Worm (Caenorhabditis elegans) whole organism, L4 larva: ENCODE data around the gene W07A12.4.
A peak's percentile ranks its signal among the peaks of the same experiment; 100 is the strongest.

Source experiments
- F10B5.3 ChIP-seq: sonication (generic microtip); optimal IDR thresholded peaks from 2 replicates; lab custom pipeline; 2016; ENCODE audit warnings: mild to moderate bottlenecking, missing genetic modification characterization, missing compliant biosample characterization
- F26F4.8 ChIP-seq: fragments of 200-800 bp; sonication (Bioruptor generic); conservative IDR thresholded peaks from 2 replicates; pipeline ENCODE4 v1.3.6; 2022; ENCODE audit warnings: missing genetic modification characterization, missing compliant biosample characterization
- F49E8.2 ChIP-seq: sonication (generic microtip); optimal IDR thresholded peaks from 2 replicates; lab custom pipeline; 2016; ENCODE audit warnings: missing compliant biosample characterization, mild to moderate bottlenecking, missing genetic modification characterization, borderline replicate concordance
- Y105C5A.15 ChIP-seq: fragments of 200-800 bp; sonication (Bioruptor generic); IDR thresholded peaks from 2 replicates; pipeline ENCODE4 v1.3.6; 2022; ENCODE audit warnings: missing genetic modification characterization, missing compliant biosample characterization
- Y48G9A.11 ChIP-seq: fragments of 200-800 bp; sonication (Bioruptor generic); IDR thresholded peaks from 2 replicates; pipeline ENCODE4 v1.3.6; 2022; ENCODE audit warnings: missing genetic modification reagents, missing genetic modification characterization, missing compliant biosample characterization
- Y5F2A.4 ChIP-seq: fragments of 200-800 bp; sonication (Bioruptor generic); optimal IDR thresholded peaks from 2 replicates; lab custom pipeline; 2018; ENCODE audit warnings: mild to moderate bottlenecking, missing genetic modification characterization, missing compliant biosample characterization
- ZK337.2 ChIP-seq: fragments of 200-800 bp; sonication (Bioruptor generic); IDR thresholded peaks from 2 replicates; pipeline ENCODE4 v1.3.6; 2022; ENCODE audit warnings: missing genetic modification reagents, missing genetic modification characterization, missing compliant biosample characterization
- ZK546.5 ChIP-seq, 2 experiments: sonication (generic microtip); optimal IDR thresholded peaks; 2 replicates each; lab custom pipeline; 2017; ENCODE audit warnings: missing biosample characterization in 2 of 2, missing genetic modification characterization in 2 of 2
- aly-2 ChIP-seq: sonication (generic microtip); optimal IDR thresholded peaks from 2 replicates; lab custom pipeline; 2018; ENCODE audit warnings: missing biosample characterization, missing genetic modification characterization
- arid-1 ChIP-seq: fragments of 200-800 bp; sonication (Bioruptor generic); conservative IDR thresholded peaks from 2 replicates; pipeline ENCODE4 v1.3.6; 2022; ENCODE audit warnings: missing genetic modification reagents, missing genetic modification characterization, missing compliant biosample characterization
- attf-4 ChIP-seq: sonication (generic microtip); optimal IDR thresholded peaks from 3 replicates; lab custom pipeline; 2017; ENCODE audit warnings: missing biosample characterization, missing genetic modification characterization
- ceh-32 ChIP-seq: sonication (generic microtip); optimal IDR thresholded peaks from 2 replicates; lab custom pipeline; 2016; ENCODE audit warnings: mild to moderate bottlenecking, missing genetic modification characterization, missing compliant biosample characterization; ENCODE audit not compliant: poor library complexity
- ces-1 ChIP-seq: fragments of 150-350 bp; sonication (generic microtip); optimal IDR thresholded peaks from 4 replicates; lab custom pipeline; 2014; ENCODE audit warnings: missing biosample characterization, missing genetic modification reagents, missing genetic modification characterization
- daf-12 ChIP-seq: fragments of 150-350 bp; optimal IDR thresholded peaks from 2 replicates; lab custom pipeline; 2014; ENCODE audit warnings: missing biosample characterization, missing genetic modification reagents, missing genetic modification characterization
- daf-16 ChIP-seq, 3 experiments: sonication (generic microtip); optimal IDR thresholded peaks; 2 replicates each; lab custom pipeline; 2016 to 2017; ENCODE audit warnings: missing genetic modification characterization in 3 of 3, missing genetic modification reagents in 3 of 3, mild to moderate bottlenecking in 2 of 3, missing compliant biosample characterization in 2 of 3, missing biosample characterization in 1 of 3, moderate library complexity in 1 of 3
- daf-19 ChIP-seq: fragments of 200-800 bp; sonication (Bioruptor generic); conservative IDR thresholded peaks from 2 replicates; pipeline ENCODE4 v1.3.6; 2022; ENCODE audit warnings: missing genetic modification characterization, missing compliant biosample characterization
- daf-8 ChIP-seq: fragments of 200-800 bp; sonication (Bioruptor generic); IDR thresholded peaks from 2 replicates; pipeline ENCODE4 v1.3.6; 2022; ENCODE audit warnings: missing genetic modification characterization, missing compliant biosample characterization
- dmd-9 ChIP-seq: fragments of 200-800 bp; sonication (Bioruptor generic); IDR thresholded peaks from 2 replicates; pipeline ENCODE4 v1.3.6; 2022; ENCODE audit warnings: missing genetic modification reagents, missing genetic modification characterization, missing compliant biosample characterization
- dve-1 ChIP-seq: sonication (generic microtip); optimal IDR thresholded peaks from 2 replicates; lab custom pipeline; 2017; ENCODE audit warnings: antibody characterized with exemption, mild to moderate bottlenecking, missing genetic modification characterization, missing compliant biosample characterization; ENCODE audit not compliant: insufficient read depth
- egl-27 ChIP-seq: sonication (generic microtip); optimal IDR thresholded peaks from 3 replicates; lab custom pipeline; 2017; ENCODE audit warnings: missing biosample characterization, missing genetic modification reagents, missing genetic modification characterization
- hlh-11 ChIP-seq: fragments of 200-800 bp; sonication (Bioruptor generic); optimal IDR thresholded peaks from 2 replicates; lab custom pipeline; 2018; ENCODE audit warnings: mild to moderate bottlenecking, missing genetic modification characterization, missing compliant biosample characterization
- lim-7 ChIP-seq: fragments of 200-800 bp; sonication (Bioruptor generic); IDR thresholded peaks from 2 replicates; pipeline ENCODE4 v1.3.6; 2022; ENCODE audit warnings: missing genetic modification characterization, missing compliant biosample characterization
- lin-29 ChIP-seq: fragments of 200-800 bp; sonication (Bioruptor generic); IDR thresholded peaks from 2 replicates; pipeline ENCODE4 v1.3.6; 2022; ENCODE audit warnings: missing genetic modification reagents, missing genetic modification characterization, missing compliant biosample characterization
- lsy-2 ChIP-seq, 2 experiments: fragments of 150-350 bp in 1 of 2; sonication (generic microtip) in 1 of 2; optimal IDR thresholded peaks; 2 replicates each; lab custom pipeline; 2014 to 2017; ENCODE audit warnings: missing biosample characterization in 2 of 2, missing genetic modification characterization in 2 of 2
- madf-9 ChIP-seq: fragments of 200-800 bp; sonication (Bioruptor generic); conservative IDR thresholded peaks from 2 replicates; pipeline ENCODE4 v1.3.6; 2022; ENCODE audit warnings: missing genetic modification reagents, missing genetic modification characterization, missing compliant biosample characterization
- mdl-1 ChIP-seq, 2 experiments: fragments of 150-350 bp in 1 of 2; sonication (generic microtip) in 1 of 2; optimal IDR thresholded peaks; 2 replicates each; lab custom pipeline; 2014 to 2017; ENCODE audit warnings: missing biosample characterization in 2 of 2, missing genetic modification characterization in 2 of 2
- mep-1 ChIP-seq: fragments of 150-350 bp; sonication (generic microtip); optimal IDR thresholded peaks from 3 replicates; lab custom pipeline; 2014; ENCODE audit warnings: missing biosample characterization, missing genetic modification characterization
- mxl-3 ChIP-seq: fragments of 200-800 bp; sonication (Bioruptor generic); optimal IDR thresholded peaks from 2 replicates; lab custom pipeline; 2018; ENCODE audit warnings: mild to moderate bottlenecking, missing genetic modification characterization, missing compliant biosample characterization
- nhr-10 ChIP-seq: fragments of 150-350 bp; optimal IDR thresholded peaks from 2 replicates; lab custom pipeline; 2014; ENCODE audit warnings: missing biosample characterization, missing genetic modification characterization
- nhr-102 ChIP-seq: sonication (generic microtip); optimal IDR thresholded peaks from 2 replicates; lab custom pipeline; 2016; ENCODE audit warnings: mild to moderate bottlenecking, missing genetic modification characterization, moderate library complexity, missing compliant biosample characterization
- nhr-11 ChIP-seq: fragments of 150-350 bp; optimal IDR thresholded peaks from 2 replicates; lab custom pipeline; 2014; ENCODE audit warnings: missing biosample characterization, missing genetic modification characterization
- nhr-237 ChIP-seq: sonication (generic microtip); optimal IDR thresholded peaks from 2 replicates; lab custom pipeline; 2017; ENCODE audit warnings: missing biosample characterization, missing genetic modification characterization
- nhr-25 ChIP-seq: sonication (generic microtip); optimal IDR thresholded peaks from 2 replicates; lab custom pipeline; 2017; ENCODE audit warnings: missing genetic modification characterization, mild to moderate bottlenecking, missing compliant biosample characterization, antibody characterized with exemption, moderate library complexity, borderline replicate concordance; ENCODE audit not compliant: insufficient read depth
- nhr-28 ChIP-seq: fragments of 150-350 bp; optimal IDR thresholded peaks from 2 replicates; lab custom pipeline; 2014; ENCODE audit warnings: missing biosample characterization, missing genetic modification characterization
- nhr-41 ChIP-seq: fragments of 200-800 bp; sonication (Bioruptor generic); IDR thresholded peaks from 2 replicates; pipeline ENCODE4 v1.3.6; 2022; ENCODE audit warnings: missing genetic modification reagents, missing genetic modification characterization, missing compliant biosample characterization
- nhr-42 ChIP-seq: fragments of 200-800 bp; sonication (Bioruptor generic); IDR thresholded peaks from 2 replicates; pipeline ENCODE4 v1.3.6; 2022; ENCODE audit warnings: missing genetic modification characterization, missing compliant biosample characterization
- nhr-6 ChIP-seq: fragments of 150-350 bp; optimal IDR thresholded peaks from 2 replicates; lab custom pipeline; 2014; ENCODE audit warnings: missing biosample characterization, missing genetic modification characterization
- nhr-76 ChIP-seq: fragments of 150-350 bp; optimal IDR thresholded peaks from 2 replicates; lab custom pipeline; 2014; ENCODE audit warnings: missing biosample characterization, missing genetic modification characterization
- pha-4 ChIP-seq, 2 experiments: fragments of 150-350 bp in 1 of 2; fragments of 200-800 bp in 1 of 2; sonication (Bioruptor generic) in 1 of 2; IDR thresholded peaks in 1 of 2; optimal IDR thresholded peaks in 1 of 2; 2 replicates each; pipeline versions ENCODE4 v1.3.6 to Lab custom; 2014 to 2022; ENCODE audit warnings: missing genetic modification characterization in 2 of 2, missing genetic modification reagents in 2 of 2, missing biosample characterization in 1 of 2, missing compliant biosample characterization in 1 of 2
- php-3 ChIP-seq: fragments of 200-800 bp; sonication (Bioruptor generic); IDR thresholded peaks from 2 replicates; pipeline ENCODE4 v1.3.6; 2022; ENCODE audit warnings: missing genetic modification reagents, missing genetic modification characterization, missing compliant biosample characterization
- pqm-1 ChIP-seq: sonication (generic microtip); optimal IDR thresholded peaks from 2 replicates; lab custom pipeline; 2017; ENCODE audit warnings: missing biosample characterization, missing genetic modification characterization
- sdz-12 ChIP-seq: fragments of 200-800 bp; sonication (Bioruptor generic); optimal IDR thresholded peaks from 2 replicates; lab custom pipeline; 2018; ENCODE audit warnings: mild to moderate bottlenecking, missing genetic modification characterization, missing compliant biosample characterization
- set-16 ChIP-seq: fragments of 200-800 bp; sonication (Bioruptor generic); IDR thresholded peaks from 2 replicates; pipeline ENCODE4 v1.3.6; 2022; ENCODE audit warnings: missing genetic modification reagents, missing genetic modification characterization, missing compliant biosample characterization
- snpc-1.2 ChIP-seq: fragments of 200-800 bp; sonication (Bioruptor generic); IDR thresholded peaks from 2 replicates; pipeline ENCODE4 v1.3.6; 2022; ENCODE audit warnings: missing genetic modification reagents, missing genetic modification characterization, missing compliant biosample characterization
- snpc-4 ChIP-seq: fragments of 150-350 bp; optimal IDR thresholded peaks from 2 replicates; lab custom pipeline; 2014; ENCODE audit warnings: missing biosample characterization, missing genetic modification characterization
- unc-62 ChIP-seq, 3 experiments: fragments of 150-350 bp in 1 of 3; sonication (generic microtip); optimal IDR thresholded peaks in 2 of 3; peaks in 1 of 3; 1 replicate in 1 of 3; 2 replicates in 2 of 3; lab custom pipeline; 2014 to 2017; ENCODE audit warnings: missing biosample characterization in 3 of 3, missing genetic modification characterization in 3 of 3, missing genetic modification reagents in 3 of 3, missing genotype in 1 of 3
- vab-7 ChIP-seq: fragments of 200-800 bp; sonication (Bioruptor generic); IDR thresholded peaks from 2 replicates; pipeline ENCODE4 v1.3.6; 2022; ENCODE audit warnings: missing genetic modification reagents, missing genetic modification characterization, missing compliant biosample characterization
- zag-1 ChIP-seq: fragments of 150-350 bp; optimal IDR thresholded peaks from 2 replicates; lab custom pipeline; 2014; ENCODE audit warnings: missing biosample characterization, missing genetic modification characterization
- zip-2 ChIP-seq: fragments of 150-350 bp; optimal IDR thresholded peaks from 2 replicates; lab custom pipeline; 2014; ENCODE audit warnings: missing biosample characterization, missing genetic modification characterization
- ztf-7 ChIP-seq: fragments of 150-350 bp; optimal IDR thresholded peaks from 2 replicates; lab custom pipeline; 2014; ENCODE audit warnings: missing biosample characterization, missing genetic modification characterization

W07A12.4 gene

ce11 chrII:9196325-9196724, 50.3 kb downstream of the W07A12.4 start:
- TF ChIP-seq ZK337.2 (GFP tag; lab: Robert Waterston, UW) (no peak), F26F4.8 (GFP tag; lab: Robert Waterston, UW) (no peak), pqm-1 (tag; lab: Kevin White, UChicago) (peak; percentile 86), attf-4 (tag; lab: Kevin White, UChicago) (no peak), Y105C5A.15 (GFP tag; lab: Robert Waterston, UW) (no peak), aly-2 (tag; lab: Kevin White, UChicago) (no peak), nhr-10 (tag; lab: Kevin White, UChicago) (no peak), lim-7 (no peak), nhr-41 (GFP tag; lab: Robert Waterston, UW) (no peak), lsy-2 (tag; optimal IDR thresholded peaks at IDR 0.05; lab: Kevin White, UChicago) (no peak), ces-1 (GFP tag; lab: Kevin White, UChicago) (no peak), vab-7 (no peak), Y48G9A.11 (GFP tag; lab: Robert Waterston, UW) (no peak), nhr-28 (tag; lab: Kevin White, UChicago) (peak; percentile 43), ztf-7 (no peak), daf-16 (GFP tag; optimal IDR thresholded peaks at IDR 0.05; lab: Kevin White, UChicago) (no peak), daf-16 (tag; optimal IDR thresholded peaks at IDR 0.05; lab: Kevin White, UChicago) (peak; percentile 79), ZK546.5 (tag; optimal IDR thresholded peaks at IDR 0.05; lab: Kevin White, UChicago) (no peak), dve-1 (peak; percentile 46), mdl-1 (tag; optimal IDR thresholded peaks at IDR 0.05; lab: Kevin White, UChicago) (no peak), madf-9 (GFP tag; lab: Robert Waterston, UW) (no peak), zag-1 (no peak), nhr-237 (no peak), php-3 (GFP tag; lab: Robert Waterston, UW) (no peak), zip-2 (tag; lab: Kevin White, UChicago) (no peak), nhr-76 (tag; lab: Kevin White, UChicago) (no peak), lin-29 (GFP tag; lab: Robert Waterston, UW) (no peak), snpc-1.2 (GFP tag; lab: Robert Waterston, UW) (no peak), pha-4 (GFP tag; IDR thresholded peaks at IDR 0.05; lab: Robert Waterston, UW) (no peak), pha-4 (tag; optimal IDR thresholded peaks at IDR 0.05; lab: Kevin White, UChicago) (no peak), mxl-3 (GFP tag; lab: Kevin White, UChicago) (no peak), Y5F2A.4 (no peak), nhr-11 (tag; lab: Kevin White, UChicago) (no peak), mep-1 (tag; lab: Kevin White, UChicago) (peak; percentile 2), nhr-6 (tag; lab: Kevin White, UChicago) (no peak), arid-1 (no peak), F10B5.3 (tag; lab: Kevin White, UChicago) (no peak), daf-8 (GFP tag; lab: Robert Waterston, UW) (no peak), snpc-4 (no peak), daf-12 (tag; lab: Kevin White, UChicago) (no peak), nhr-42 (GFP tag; lab: Robert Waterston, UW) (no peak), ceh-32 (tag; lab: Kevin White, UChicago) (no peak), hlh-11 (tag; lab: Kevin White, UChicago) (peak; percentile 67), daf-19 (no peak), set-16 (GFP tag; lab: Robert Waterston, UW) (no peak), dmd-9 (GFP tag; lab: Robert Waterston, UW) (no peak), sdz-12 (GFP tag; lab: Kevin White, UChicago) (no peak), unc-62 (GFP tag; optimal IDR thresholded peaks at IDR 0.05 in 1 of 2; lab: Kevin White, UChicago) (no peak), unc-62 (tag; optimal IDR thresholded peaks at IDR 0.05; lab: Kevin White, UChicago) (no peak), egl-27 (tag; lab: Kevin White, UChicago) (no peak), nhr-102 (tag; lab: Kevin White, UChicago) (no peak), nhr-25 (tag; lab: Kevin White, UChicago) (no peak), F49E8.2 (tag; lab: Kevin White, UChicago) (no peak)
